Worm (Caenorhabditis elegans) whole organism, mixed stage, embryonic: Measurements from ENCODE around the gene grd-14.

ENCODE experiments used
- blmp-1 ChIP-seq: fragments of 150-350 bp; optimal IDR thresholded peaks from 2 replicates; lab custom pipeline; 2014; ENCODE audit warnings: missing biosample characterization, missing genetic modification characterization
- ces-1 ChIP-seq: fragments of 150-350 bp; optimal IDR thresholded peaks from 2 replicates; lab custom pipeline; 2014; ENCODE audit warnings: missing biosample characterization, missing genetic modification reagents, missing genetic modification characterization
- elt-3 ChIP-seq: fragments of 150-350 bp; optimal IDR thresholded peaks from 2 replicates; lab custom pipeline; 2014; ENCODE audit warnings: missing biosample characterization, missing genetic modification characterization
- lin-13 ChIP-seq: fragments of 150-350 bp; optimal IDR thresholded peaks from 2 replicates; lab custom pipeline; 2014; ENCODE audit warnings: missing biosample characterization, missing genetic modification characterization
- mab-5 ChIP-seq: fragments of 150-350 bp; optimal IDR thresholded peaks from 2 replicates; lab custom pipeline; 2014; ENCODE audit warnings: missing biosample characterization, missing genetic modification characterization
- nhr-76 ChIP-seq: sonication (generic microtip); optimal IDR thresholded peaks from 2 replicates; lab custom pipeline; 2017; ENCODE audit warnings: missing biosample characterization, missing genetic modification characterization
- pha-4 ChIP-seq: fragments of 150-350 bp; optimal IDR thresholded peaks from 2 replicates; lab custom pipeline; 2018; ENCODE audit warnings: missing biosample characterization, missing genetic modification reagents, missing genetic modification characterization
- unc-62 ChIP-seq: fragments of 150-350 bp; optimal IDR thresholded peaks from 2 replicates; lab custom pipeline; 2014; ENCODE audit warnings: missing biosample characterization, missing genetic modification reagents, missing genetic modification characterization
- ztf-11 ChIP-seq: fragments of 150-350 bp; optimal IDR thresholded peaks from 2 replicates; lab custom pipeline; 2014; ENCODE audit warnings: missing biosample characterization, missing genetic modification characterization

DNA sequence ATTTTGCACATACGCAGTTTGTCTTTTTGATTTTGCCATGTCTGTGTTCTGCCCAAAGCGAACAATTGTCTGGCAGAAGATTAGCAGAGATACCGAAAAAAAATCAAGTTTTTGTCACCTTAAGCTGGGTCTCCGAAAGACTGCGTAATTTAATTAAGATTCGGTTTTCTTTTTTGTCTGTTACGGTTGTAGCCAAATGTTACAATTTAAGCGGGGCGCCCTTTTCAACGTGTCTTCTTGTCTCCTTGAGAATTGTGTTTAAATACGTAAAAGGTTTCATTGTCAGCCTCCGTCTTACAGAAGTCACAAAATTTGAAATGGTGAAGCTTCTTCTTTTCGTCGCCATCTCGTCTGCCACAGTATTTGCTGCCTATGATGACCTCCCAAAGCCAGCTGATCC, at the start of gene grd-14:
- TF ChIP-seq nhr-76 (no peak), ces-1 (GFP tag; lab: Kevin White, UChicago) (no peak), lin-13 (no peak), mab-5 (tag; lab: Kevin White, UChicago) (no peak), unc-62 (no peak), ztf-11 (tag; lab: Kevin White, UChicago) (no peak), elt-3 (tag; lab: Kevin White, UChicago) (no peak), blmp-1 (tag; lab: Kevin White, UChicago) (no peak), pha-4 (tag; lab: Kevin White, UChicago) (no peak)
